Worm (Caenorhabditis elegans) whole organism, L2 larva: ENCODE data around the gene T25B9.1.

Experiments
- C34F6.9 ChIP-seq: fragments of 150-350 bp; optimal IDR thresholded peaks from 2 replicates; lab custom pipeline; 2014; ENCODE audit warnings: missing biosample characterization, missing genetic modification characterization
- F13H6.1 ChIP-seq: sonication (generic microtip); optimal IDR thresholded peaks from 2 replicates; lab custom pipeline; 2016; ENCODE audit warnings: missing genetic modification characterization, missing compliant biosample characterization
- R02D3.7 ChIP-seq: fragments of 150-350 bp; optimal IDR thresholded peaks from 2 replicates; lab custom pipeline; 2014; ENCODE audit warnings: missing biosample characterization, missing genetic modification characterization
- Y55F3AM.14 ChIP-seq: fragments of 200-800 bp; sonication (Bioruptor generic); optimal IDR thresholded peaks from 2 replicates; lab custom pipeline; 2018; ENCODE audit warnings: mild to moderate bottlenecking, missing genetic modification characterization, missing compliant biosample characterization
- ZK546.5 ChIP-seq: sonication (generic microtip); optimal IDR thresholded peaks from 2 replicates; lab custom pipeline; 2017; ENCODE audit warnings: missing biosample characterization, missing genetic modification characterization
- alr-1 ChIP-seq: fragments of 150-350 bp; optimal IDR thresholded peaks from 2 replicates; lab custom pipeline; 2014; ENCODE audit warnings: missing biosample characterization, missing genetic modification characterization
- ama-1 ChIP-seq: fragments of 150-350 bp; optimal IDR thresholded peaks from 2 replicates; lab custom pipeline; 2018; ENCODE audit warnings: inconsistent platforms
- ceh-16 ChIP-seq: fragments of 150-350 bp; optimal IDR thresholded peaks from 2 replicates; lab custom pipeline; 2014; ENCODE audit warnings: missing biosample characterization, missing genetic modification characterization
- ceh-82 ChIP-seq: fragments of 150-350 bp; optimal IDR thresholded peaks from 2 replicates; lab custom pipeline; 2014; ENCODE audit warnings: missing biosample characterization, missing genetic modification characterization
- crh-2 ChIP-seq: sonication (generic microtip); optimal IDR thresholded peaks from 2 replicates; lab custom pipeline; 2017; ENCODE audit warnings: missing biosample characterization, missing genetic modification characterization
- dmd-4 ChIP-seq: sonication (generic microtip); optimal IDR thresholded peaks from 2 replicates; lab custom pipeline; 2017; ENCODE audit warnings: missing biosample characterization, missing genetic modification characterization
- elt-1 ChIP-seq: fragments of 150-350 bp; optimal IDR thresholded peaks from 2 replicates; lab custom pipeline; 2014; ENCODE audit warnings: missing biosample characterization, missing genetic modification characterization
- elt-3 ChIP-seq: sonication (generic microtip); optimal IDR thresholded peaks from 2 replicates; lab custom pipeline; 2017; ENCODE audit warnings: missing biosample characterization, missing genetic modification characterization
- fos-1 ChIP-seq: fragments of 150-350 bp; optimal IDR thresholded peaks from 2 replicates; lab custom pipeline; 2014; ENCODE audit warnings: missing biosample characterization, missing genetic modification characterization
- gmeb-1 ChIP-seq: fragments of 150-350 bp; optimal IDR thresholded peaks from 2 replicates; lab custom pipeline; 2014; ENCODE audit warnings: missing biosample characterization, missing genetic modification characterization
- lin-39 ChIP-seq: fragments of 150-350 bp; optimal IDR thresholded peaks from 2 replicates; lab custom pipeline; 2014; ENCODE audit warnings: missing biosample characterization, missing genetic modification reagents, missing genetic modification characterization
- lsy-2 ChIP-seq, 2 experiments: fragments of 150-350 bp in 1 of 2; sonication (generic microtip) in 1 of 2; optimal IDR thresholded peaks; 2 replicates each; lab custom pipeline; 2014 to 2017; ENCODE audit warnings: missing biosample characterization in 2 of 2, missing genetic modification characterization in 2 of 2
- mab-5 ChIP-seq: fragments of 150-350 bp; optimal IDR thresholded peaks from 2 replicates; lab custom pipeline; 2014; ENCODE audit warnings: missing biosample characterization, missing genetic modification characterization
- mbf-1 ChIP-seq: sonication (generic microtip); optimal IDR thresholded peaks from 2 replicates; lab custom pipeline; 2017; ENCODE audit warnings: missing biosample characterization, missing genetic modification characterization
- nhr-10 ChIP-seq: sonication (generic microtip); optimal IDR thresholded peaks from 2 replicates; lab custom pipeline; 2017; ENCODE audit warnings: missing biosample characterization, missing genetic modification characterization
- nhr-11 ChIP-seq: fragments of 150-350 bp; optimal IDR thresholded peaks from 2 replicates; lab custom pipeline; 2014; ENCODE audit warnings: missing biosample characterization, missing genetic modification characterization
- nhr-129 ChIP-seq: fragments of 150-350 bp; optimal IDR thresholded peaks from 2 replicates; lab custom pipeline; 2014; ENCODE audit warnings: missing biosample characterization, missing genetic modification characterization
- nhr-21 ChIP-seq: fragments of 150-350 bp; optimal IDR thresholded peaks from 2 replicates; lab custom pipeline; 2014; ENCODE audit warnings: missing biosample characterization, missing genetic modification characterization
- nhr-23 ChIP-seq: fragments of 150-350 bp; optimal IDR thresholded peaks from 2 replicates; lab custom pipeline; 2014; ENCODE audit warnings: missing biosample characterization, missing genetic modification reagents, missing genetic modification characterization
- nhr-237 ChIP-seq: fragments of 150-350 bp; optimal IDR thresholded peaks from 2 replicates; lab custom pipeline; 2014; ENCODE audit warnings: missing biosample characterization, missing genetic modification characterization
- nhr-25 ChIP-seq: fragments of 150-350 bp; sonication (generic microtip); optimal IDR thresholded peaks from 3 replicates; lab custom pipeline; 2014; ENCODE audit warnings: missing biosample characterization, missing genetic modification characterization
- nhr-77 ChIP-seq: fragments of 150-350 bp; optimal IDR thresholded peaks from 2 replicates; lab custom pipeline; 2014; ENCODE audit warnings: missing biosample characterization, missing genetic modification characterization
- peb-1 ChIP-seq: fragments of 150-350 bp; optimal IDR thresholded peaks from 2 replicates; lab custom pipeline; 2014; ENCODE audit warnings: missing biosample characterization, missing genetic modification characterization
- sem-4 ChIP-seq: fragments of 150-350 bp; optimal IDR thresholded peaks from 2 replicates; lab custom pipeline; 2014; ENCODE audit warnings: missing biosample characterization, missing genetic modification reagents, missing genetic modification characterization
- skn-1 ChIP-seq: sonication (generic microtip); optimal IDR thresholded peaks from 2 replicates; lab custom pipeline; 2017; ENCODE audit warnings: missing biosample characterization, missing genetic modification characterization
- sma-3 ChIP-seq: sonication (generic microtip); optimal IDR thresholded peaks from 2 replicates; lab custom pipeline; 2016; ENCODE audit warnings: missing genetic modification reagents, missing genetic modification characterization, missing compliant biosample characterization
- sma-9 ChIP-seq, 2 experiments: fragments of 150-350 bp in 1 of 2; sonication (generic microtip) in 1 of 2; optimal IDR thresholded peaks; 2 replicates each; lab custom pipeline; 2014 to 2016; ENCODE audit warnings: missing genetic modification characterization in 2 of 2, mild to moderate bottlenecking in 1 of 2, missing biosample characterization in 1 of 2, missing compliant biosample characterization in 1 of 2, missing genetic modification reagents in 1 of 2, moderate library complexity in 1 of 2
- snpc-4 ChIP-seq: fragments of 150-350 bp; optimal IDR thresholded peaks from 2 replicates; lab custom pipeline; 2014; ENCODE audit warnings: missing biosample characterization, missing genetic modification characterization
- unc-55 ChIP-seq: fragments of 150-350 bp; sonication (generic microtip); optimal IDR thresholded peaks from 3 replicates; lab custom pipeline; 2014; ENCODE audit warnings: missing biosample characterization, missing genetic modification reagents, missing genetic modification characterization
- unc-62 ChIP-seq: fragments of 150-350 bp; optimal IDR thresholded peaks from 2 replicates; lab custom pipeline; 2014; ENCODE audit warnings: missing biosample characterization, missing genetic modification reagents, missing genetic modification characterization
- zag-1 ChIP-seq: fragments of 150-350 bp; optimal IDR thresholded peaks from 2 replicates; lab custom pipeline; 2014; ENCODE audit warnings: missing biosample characterization, missing genetic modification characterization
- ztf-1 ChIP-seq: fragments of 200-800 bp; sonication (Bioruptor generic); conservative IDR thresholded peaks from 2 replicates; pipeline ENCODE4 v1.3.6; 2022; ENCODE audit warnings: missing genetic modification characterization, missing compliant biosample characterization
- ztf-11 ChIP-seq: sonication (generic microtip); optimal IDR thresholded peaks from 2 replicates; lab custom pipeline; 2017; ENCODE audit warnings: missing biosample characterization, missing genetic modification characterization

T25B9.1 gene

DNA sequence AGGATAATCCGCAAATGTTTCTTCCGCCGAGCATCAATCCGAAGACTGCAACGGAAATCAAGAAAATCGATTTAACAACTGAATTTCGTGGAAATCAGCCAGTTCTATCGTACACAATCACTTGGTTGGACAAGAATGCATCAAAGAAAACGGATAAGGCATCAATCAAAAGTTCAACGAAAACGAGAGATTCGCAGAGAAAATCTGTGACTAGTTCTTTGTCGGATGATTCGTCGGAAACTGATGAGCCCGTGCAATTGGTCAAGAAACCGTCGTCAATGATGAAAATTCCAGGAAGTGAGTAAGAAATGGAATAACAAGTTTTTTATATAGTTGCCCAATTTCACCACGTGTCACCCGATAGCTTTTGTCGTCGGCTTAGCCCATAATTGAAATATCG lies 43.9 kb downstream of the T25B9.1 start, which contains the start of gene R102.6:
TSS of gene R102.6 (minus strand) at position 101 of the 400 bp plus-strand sequence.
- TF ChIP-seq sem-4 (tag; lab: Kevin White, UChicago) = no peak
- no peak for TF ChIP-seq ztf-11
- TF ChIP-seq ceh-82 = no peak
- TF ChIP-seq lin-39 (tag; lab: Kevin White, UChicago) = no peak
- no peak for TF ChIP-seq lsy-2 (tag; optimal IDR thresholded peaks at IDR 0.05; lab: Kevin White, UChicago)
- TF ChIP-seq snpc-4 (tag; lab: Kevin White, UChicago) = no peak
- TF ChIP-seq ZK546.5 (tag; lab: Kevin White, UChicago) = no peak
- TF ChIP-seq mbf-1 (tag; lab: Kevin White, UChicago) = no peak
- no peak for TF ChIP-seq elt-1 (tag; lab: Kevin White, UChicago)
- TF ChIP-seq ztf-1 (GFP tag; lab: Robert Waterston, UW) = no peak
- TF ChIP-seq zag-1 (tag; lab: Kevin White, UChicago) = no peak
- TF ChIP-seq alr-1 (tag; lab: Kevin White, UChicago) = no peak
- TF ChIP-seq nhr-237 = no peak
- TF ChIP-seq dmd-4 (tag; lab: Kevin White, UChicago) = no peak
- no peak for TF ChIP-seq nhr-129
- TF ChIP-seq C34F6.9 (tag; lab: Kevin White, UChicago) = no peak
- TF ChIP-seq crh-2 (tag; lab: Kevin White, UChicago) = no peak
- no peak for TF ChIP-seq nhr-23 (tag; lab: Kevin White, UChicago)
- TF ChIP-seq mab-5 (tag; lab: Kevin White, UChicago) = no peak
- no peak for TF ChIP-seq skn-1

DNA sequence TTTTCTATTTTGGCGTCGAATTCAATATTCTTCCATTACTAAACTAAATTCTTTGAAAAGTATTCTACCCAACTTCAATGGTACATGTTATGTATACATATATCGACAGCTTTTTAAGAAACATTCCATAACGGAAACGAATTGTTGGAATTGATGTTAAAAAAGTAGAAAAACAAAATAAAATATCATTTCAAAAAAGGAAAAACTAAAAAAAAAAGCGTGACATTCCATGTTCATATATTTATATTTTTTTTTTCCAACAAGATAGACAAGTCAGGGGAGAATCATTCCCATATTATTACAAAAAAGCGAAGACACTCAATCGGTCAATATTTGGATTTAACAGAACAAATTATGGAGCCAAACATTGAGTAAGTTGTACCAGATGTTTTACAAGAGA lies 44.8 kb downstream of the T25B9.1 start, which contains the start of gene R102.10:
TSS of gene R102.10 (plus strand) at position 301 of the 400 bp plus-strand sequence.
- TF ChIP-seq zag-1 (tag; lab: Kevin White, UChicago) (no peak), nhr-11 (no peak), ceh-16 (tag; lab: Kevin White, UChicago) (no peak), ama-1 (no peak), F13H6.1 (no peak), unc-55 (GFP tag; lab: Kevin White, UChicago) (no peak), dmd-4 (tag; lab: Kevin White, UChicago) (no peak), snpc-4 (tag; lab: Kevin White, UChicago) (no peak), unc-62 (GFP tag; lab: Kevin White, UChicago) (no peak), R02D3.7 (tag; lab: Kevin White, UChicago) (no peak), elt-1 (tag; lab: Kevin White, UChicago) (no peak), C34F6.9 (tag; lab: Kevin White, UChicago) (no peak), nhr-237 (no peak), ceh-82 (no peak), peb-1 (tag; lab: Kevin White, UChicago) (no peak)

- TF ChIP-seq R02D3.7 (tag; lab: Kevin White, UChicago) (no peak), nhr-77 (tag; lab: Kevin White, UChicago) (no peak), sma-9 (GFP tag; optimal IDR thresholded peaks at IDR 0.05; lab: Kevin White, UChicago) (peak; percentile 62), sma-9 (tag; optimal IDR thresholded peaks at IDR 0.05; lab: Kevin White, UChicago) (no peak), zag-1 (tag; lab: Kevin White, UChicago) (no peak), dmd-4 (tag; lab: Kevin White, UChicago) (no peak), alr-1 (tag; lab: Kevin White, UChicago) (no peak), ama-1 (no peak), gmeb-1 (tag; lab: Kevin White, UChicago) (no peak), C34F6.9 (tag; lab: Kevin White, UChicago) (no peak), fos-1 (tag; lab: Kevin White, UChicago) (peak; percentile 12), unc-55 (GFP tag; lab: Kevin White, UChicago) (no peak), nhr-21 (tag; lab: Kevin White, UChicago) (peak; percentile 60), ceh-16 (tag; lab: Kevin White, UChicago) (no peak), nhr-23 (tag; lab: Kevin White, UChicago) (no peak), elt-3 (tag; lab: Kevin White, UChicago) (no peak), sma-3 (GFP tag; lab: Kevin White, UChicago) (peak; percentile 28), nhr-25 (no peak), elt-1 (tag; lab: Kevin White, UChicago) (no peak), Y55F3AM.14 (GFP tag; lab: Kevin White, UChicago) (no peak), unc-62 (GFP tag; lab: Kevin White, UChicago) (no peak), nhr-10 (tag; lab: Kevin White, UChicago) (no peak), sem-4 (tag; lab: Kevin White, UChicago) (no peak), nhr-129 (peak; percentile 15)
Measured at ce11 chrIV:10701866-10702458, 48.0 kb downstream of the T25B9.1 start.
